Worm (Caenorhabditis elegans) whole organism, late embryonic: ENCODE data around the gene bir-1.
A peak's percentile ranks its signal among the peaks of the same experiment; 100 is the strongest.

Source experiments
- C08G9.2 ChIP-seq: sonication (generic microtip); optimal IDR thresholded peaks from 2 replicates; lab custom pipeline; 2016; ENCODE audit warnings: mild to moderate bottlenecking, missing genetic modification characterization, moderate library complexity, missing compliant biosample characterization
- C38D4.7 ChIP-seq: fragments of 200-800 bp; sonication (Bioruptor generic); optimal IDR thresholded peaks from 2 replicates; lab custom pipeline; 2018; ENCODE audit warnings: mild to moderate bottlenecking, missing genetic modification characterization, moderate library complexity, missing compliant biosample characterization
- ama-1 ChIP-seq: fragments of 150-350 bp; optimal IDR thresholded peaks from 2 replicates; lab custom pipeline; 2014
- ceh-14 ChIP-seq: sonication (generic microtip); optimal IDR thresholded peaks from 2 replicates; lab custom pipeline; 2016; ENCODE audit warnings: missing genotype, missing genetic modification characterization, missing compliant biosample characterization
- ceh-2 ChIP-seq: sonication (generic microtip); optimal IDR thresholded peaks from 2 replicates; lab custom pipeline; 2016; ENCODE audit warnings: missing genotype, missing genetic modification characterization, missing compliant biosample characterization
- ceh-31 ChIP-seq: sonication (generic microtip); optimal IDR thresholded peaks from 2 replicates; lab custom pipeline; 2016; ENCODE audit warnings: missing genetic modification characterization, missing compliant biosample characterization
- ceh-34 ChIP-seq: sonication (generic microtip); optimal IDR thresholded peaks from 2 replicates; lab custom pipeline; 2016; ENCODE audit warnings: mild to moderate bottlenecking, missing genetic modification characterization, missing compliant biosample characterization
- ceh-45 ChIP-seq: fragments of 200-800 bp; sonication (Bioruptor generic); IDR thresholded peaks from 2 replicates; pipeline ENCODE4 v1.3.6; 2022; ENCODE audit warnings: missing genetic modification reagents, missing genetic modification characterization, missing compliant biosample characterization
- ceh-9 ChIP-seq: sonication (generic microtip); optimal IDR thresholded peaks from 2 replicates; lab custom pipeline; 2016; ENCODE audit warnings: mild to moderate bottlenecking, missing genetic modification characterization, inconsistent platforms, missing compliant biosample characterization
- dmd-4 ChIP-seq: sonication (generic microtip); optimal IDR thresholded peaks from 2 replicates; lab custom pipeline; 2016; ENCODE audit warnings: borderline replicate concordance, missing genetic modification characterization, missing compliant biosample characterization
- dve-1 ChIP-seq: sonication (generic microtip); optimal IDR thresholded peaks from 2 replicates; lab custom pipeline; 2017; ENCODE audit warnings: antibody characterized with exemption, mild to moderate bottlenecking, missing genetic modification characterization, missing compliant biosample characterization
- elt-2 ChIP-seq: sonication (generic microtip); optimal IDR thresholded peaks from 2 replicates; lab custom pipeline; 2016; ENCODE audit warnings: missing genetic modification reagents, missing genetic modification characterization, missing compliant biosample characterization
- eyg-1 ChIP-seq: sonication (generic microtip); optimal IDR thresholded peaks from 2 replicates; lab custom pipeline; 2016; ENCODE audit warnings: missing genotype, missing genetic modification characterization, missing compliant biosample characterization
- fax-1 ChIP-seq: sonication (generic microtip); optimal IDR thresholded peaks from 2 replicates; lab custom pipeline; 2016; ENCODE audit warnings: missing genotype, missing genetic modification characterization, missing compliant biosample characterization
- hlh-6 ChIP-seq: sonication (generic microtip); optimal IDR thresholded peaks from 2 replicates; lab custom pipeline; 2016; ENCODE audit warnings: missing genotype, missing genetic modification characterization, missing compliant biosample characterization
- hlh-8 ChIP-seq: sonication (generic microtip); optimal IDR thresholded peaks from 2 replicates; lab custom pipeline; 2016; ENCODE audit warnings: missing genotype, missing genetic modification characterization, missing compliant biosample characterization
- lin-11 ChIP-seq: fragments of 200-800 bp; sonication (Bioruptor generic); optimal IDR thresholded peaks from 2 replicates; lab custom pipeline; 2018; ENCODE audit warnings: mild to moderate bottlenecking, missing genetic modification characterization, missing compliant biosample characterization
- madf-2 ChIP-seq: sonication (generic microtip); optimal IDR thresholded peaks from 2 replicates; lab custom pipeline; 2017; ENCODE audit warnings: missing genetic modification characterization, missing compliant biosample characterization
- npax-4 ChIP-seq: sonication (generic microtip); optimal IDR thresholded peaks from 2 replicates; lab custom pipeline; 2016; ENCODE audit warnings: missing genetic modification characterization, missing compliant biosample characterization
- odd-2 ChIP-seq: sonication (generic microtip); optimal IDR thresholded peaks from 2 replicates; lab custom pipeline; 2017; ENCODE audit warnings: antibody characterized with exemption, mild to moderate bottlenecking, missing genetic modification characterization, missing compliant biosample characterization
- pqm-1 ChIP-seq: sonication (generic microtip); optimal IDR thresholded peaks from 2 replicates; lab custom pipeline; 2016; ENCODE audit warnings: missing genetic modification characterization, missing compliant biosample characterization
- ref-2 ChIP-seq: sonication (generic microtip); optimal IDR thresholded peaks from 2 replicates; lab custom pipeline; 2016; ENCODE audit warnings: missing genetic modification characterization, missing compliant biosample characterization
- sox-2 ChIP-seq: fragments of 200-800 bp; sonication (Bioruptor generic); IDR thresholded peaks from 2 replicates; pipeline ENCODE4 v1.3.6; 2022; ENCODE audit warnings: missing genetic modification reagents, missing genetic modification characterization, missing compliant biosample characterization
- sox-4 ChIP-seq: sonication (generic microtip); optimal IDR thresholded peaks from 2 replicates; lab custom pipeline; 2017; ENCODE audit warnings: mild to moderate bottlenecking, missing genetic modification characterization, inconsistent platforms, missing compliant biosample characterization
- syd-9 ChIP-seq: sonication (generic microtip); optimal IDR thresholded peaks from 2 replicates; lab custom pipeline; 2016; ENCODE audit warnings: mild to moderate bottlenecking, missing genetic modification characterization, moderate library complexity, missing compliant biosample characterization
- tbx-2 ChIP-seq: sonication (generic microtip); optimal IDR thresholded peaks from 2 replicates; lab custom pipeline; 2016; ENCODE audit warnings: missing genetic modification characterization, missing compliant biosample characterization
- ttx-3 ChIP-seq: sonication (generic microtip); optimal IDR thresholded peaks from 2 replicates; lab custom pipeline; 2016; ENCODE audit warnings: missing genetic modification reagents, missing genetic modification characterization, missing compliant biosample characterization
- unc-3 ChIP-seq, 2 experiments: fragments of 200-800 bp in 1 of 2; sonication (Bioruptor generic) in 1 of 2; sonication (generic microtip) in 1 of 2; conservative IDR thresholded peaks in 1 of 2; optimal IDR thresholded peaks in 1 of 2; 2 replicates each; pipeline versions ENCODE4 v1.3.6 to Lab custom; 2016 to 2022; ENCODE audit warnings: missing compliant biosample characterization in 2 of 2, missing genetic modification characterization in 2 of 2, missing genetic modification reagents in 1 of 2
- unc-86 ChIP-seq: sonication (generic microtip); optimal IDR thresholded peaks from 2 replicates; lab custom pipeline; 2016; ENCODE audit warnings: missing genetic modification characterization, missing compliant biosample characterization

The bir-1 gene

ce11 chrV:11620081-11620480, 24.2 kb upstream of the bir-1 start:
- TF ChIP-seq C38D4.7 (no peak), ceh-2 (no peak)

DNA sequence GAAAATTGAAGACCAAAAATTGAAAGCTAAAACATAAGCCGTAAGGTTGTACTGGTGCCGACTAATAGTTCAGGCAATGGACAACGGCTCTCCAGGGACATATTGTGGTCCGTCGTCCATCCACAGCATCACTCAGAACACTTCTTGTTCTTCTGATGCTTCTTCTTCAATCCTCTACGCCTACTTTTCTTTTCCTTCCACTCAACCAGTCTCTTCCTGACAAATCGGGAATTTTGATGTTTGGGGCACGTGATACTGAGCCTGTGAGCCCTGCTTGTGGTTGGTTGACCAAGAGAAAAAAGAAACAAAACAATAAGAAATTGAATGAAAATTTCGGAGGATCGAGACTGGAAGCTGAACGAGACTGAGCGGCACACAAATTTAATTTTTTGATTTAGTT, 23.0 kb upstream of the bir-1 start:
- TF ChIP-seq dve-1 (tag; lab: Kevin White, UChicago) = no peak
- no peak for TF ChIP-seq hlh-6 (tag; lab: Kevin White, UChicago)
- TF ChIP-seq C08G9.2 (tag; lab: Kevin White, UChicago) = no peak
- TF ChIP-seq npax-4 (tag; lab: Kevin White, UChicago) = no peak
- no peak for TF ChIP-seq madf-2 (tag; lab: Kevin White, UChicago)

DNA sequence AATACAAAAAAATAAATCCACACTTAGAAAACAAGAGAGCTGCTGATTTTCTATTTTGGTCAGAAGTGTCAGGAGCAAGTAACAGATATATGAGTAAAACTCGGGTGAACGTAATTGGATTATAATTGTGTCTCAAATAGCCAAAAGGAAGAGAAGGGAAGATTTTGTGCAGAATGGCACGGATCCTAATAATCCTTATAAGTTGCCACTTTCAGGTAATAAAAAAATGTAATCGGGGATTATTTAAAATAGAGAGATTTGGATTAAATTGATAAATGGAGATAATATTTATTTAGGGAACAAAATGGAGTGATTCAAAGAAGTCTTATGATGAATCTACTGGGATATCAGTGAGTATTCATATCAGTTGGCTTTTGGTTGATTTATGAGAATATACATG, 19.3 kb upstream of the bir-1 start:
- no peak for TF ChIP-seq ceh-31 (tag; lab: Kevin White, UChicago)
- no peak for TF ChIP-seq unc-86 (tag; lab: Kevin White, UChicago)
- TF ChIP-seq, all 69 proteins: peak for 0

ce11 chrV:11627837-11628236, 16.4 kb upstream of the bir-1 start:
- TF ChIP-seq ama-1 = no peak
- TF ChIP-seq sox-2 (GFP tag; lab: Robert Waterston, UW) = no peak
- TF ChIP-seq fax-1 = no peak
- no peak for TF ChIP-seq unc-3 (GFP tag; conservative IDR thresholded peaks at IDR 0.05; lab: Robert Waterston, UW)
- TF ChIP-seq unc-3 (tag; optimal IDR thresholded peaks at IDR 0.05; lab: Kevin White, UChicago) = no peak
- TF ChIP-seq C08G9.2 (tag; lab: Kevin White, UChicago) = no peak
- no peak for TF ChIP-seq dmd-4
- TF ChIP-seq hlh-8 (tag; lab: Kevin White, UChicago) = no peak
- no peak for TF ChIP-seq ceh-9
- TF ChIP-seq pqm-1 = no peak
- TF ChIP-seq lin-11 = no peak
- TF ChIP-seq ref-2 (tag; lab: Kevin White, UChicago) = no peak
- TF ChIP-seq madf-2 (tag; lab: Kevin White, UChicago) = no peak
- TF ChIP-seq, all 69 proteins: peak for 0

ce11 chrV:11629222-11630026, 14.9 kb upstream of the bir-1 start, which contains the start of gene F35B12.10:
F35B12.10 (minus strand) TSS chrV:11629272.
- TF ChIP-seq elt-2 (tag; lab: Kevin White, UChicago) (peak; percentile 69), ceh-14 (tag; lab: Kevin White, UChicago) (no peak)

DNA sequence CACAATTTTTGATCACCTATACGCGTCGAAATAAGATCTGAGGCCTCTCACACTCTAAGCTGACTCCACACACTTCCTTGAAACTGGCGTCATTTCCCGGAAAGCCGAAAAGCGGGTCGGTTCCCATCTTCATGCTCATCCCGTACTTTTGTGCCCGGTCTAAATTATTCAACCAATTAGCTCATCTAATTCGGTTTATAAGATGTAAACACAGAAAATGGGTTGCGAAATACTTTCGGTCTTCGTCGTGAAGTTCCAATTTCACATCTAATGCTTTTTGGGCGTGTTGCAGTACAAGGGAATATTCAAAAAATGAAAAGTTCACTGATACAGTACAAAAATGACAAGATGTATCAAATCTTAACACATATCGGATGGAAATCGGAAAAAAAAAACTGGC, 13.1 kb upstream of the bir-1 start:
- TF ChIP-seq dmd-4 = no peak
- TF ChIP-seq hlh-8 (tag; lab: Kevin White, UChicago) = no peak
- no peak for TF ChIP-seq ceh-14 (tag; lab: Kevin White, UChicago)
- no peak for TF ChIP-seq ttx-3 (tag; lab: Kevin White, UChicago)
- no peak for TF ChIP-seq dve-1 (tag; lab: Kevin White, UChicago)
- no peak for TF ChIP-seq ceh-34 (tag; lab: Kevin White, UChicago)
- no peak for TF ChIP-seq syd-9 (tag; lab: Kevin White, UChicago)
- no peak for TF ChIP-seq elt-2 (tag; lab: Kevin White, UChicago)
- no peak for TF ChIP-seq tbx-2
- no peak for TF ChIP-seq eyg-1 (tag; lab: Kevin White, UChicago)
- TF ChIP-seq odd-2 (tag; lab: Kevin White, UChicago) = no peak
- TF ChIP-seq ceh-45 = no peak
- TF ChIP-seq ceh-9 = no peak
- no peak for TF ChIP-seq sox-4 (tag; lab: Kevin White, UChicago)
- no peak for TF ChIP-seq unc-86 (tag; lab: Kevin White, UChicago)
- TF ChIP-seq, all 69 proteins: peak for 0
